Fruit fly (Drosophila melanogaster): ENCODE results near the gene CG43336.

Gene CG43336

DNA sequence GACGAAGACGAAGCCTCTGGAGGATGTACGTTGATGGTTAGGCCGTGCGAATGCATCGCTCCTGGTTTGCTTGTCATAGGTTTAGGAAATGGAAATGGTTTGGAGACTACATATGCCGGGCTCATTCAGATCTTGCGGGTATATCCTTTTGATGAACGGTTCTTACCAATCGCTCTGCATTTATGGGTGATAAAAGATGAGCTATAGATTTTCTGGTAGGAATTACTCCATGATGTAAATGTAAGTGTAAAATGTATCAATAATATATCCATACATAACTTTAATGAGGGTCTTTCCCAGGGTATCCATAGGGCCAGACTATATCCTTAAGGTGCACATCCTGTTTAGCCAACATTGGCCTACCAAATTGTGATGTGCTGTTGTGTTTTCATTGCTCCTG is 25.3 kb upstream of the CG43336 start (continued):
- TF ChIP-seq Trl (optimal IDR thresholded peaks at IDR 0.05), result no peak
- no peak for TF ChIP-seq Trl (GFP tag; optimal IDR thresholded peaks at IDR 0.05)
- no peak for TF ChIP-seq Ptx1 (GFP tag; IDR thresholded peaks at IDR 0.05)
- no peak for TF ChIP-seq ro (GFP tag; IDR thresholded peaks at IDR 0.05)
- TF ChIP-seq pfk (GFP tag; optimal IDR thresholded peaks at IDR 0.05), result no peak
- TF ChIP-seq nerfin-2 (GFP tag; IDR thresholded peaks at IDR 0.05; ENCODE audit: partially characterized antibody), result no peak
- TF ChIP-seq Hr39 (optimal IDR thresholded peaks at IDR 0.05), result no peak
- TF ChIP-seq CG12391 (tag; optimal IDR thresholded peaks at IDR 0.05), result peak; percentile 16
- TF ChIP-seq CG15514 (GFP tag; optimal IDR thresholded peaks at IDR 0.05), result no peak
- no peak for TF ChIP-seq Bteb2 (GFP tag; optimal IDR thresholded peaks at IDR 0.05)
- peak in 1 of 3 experiments; percentile 37 for TF ChIP-seq lola (GFP tag; optimal IDR thresholded peaks at IDR 0.05)
- no peak for TF ChIP-seq sd (tag; optimal IDR thresholded peaks at IDR 0.05)
- no peak for TF ChIP-seq Oaz (GFP tag; IDR thresholded peaks at IDR 0.05)
- peak; percentile 59 for TF ChIP-seq CG2712 (tag; optimal IDR thresholded peaks at IDR 0.05)
- TF ChIP-seq CG17912 (GFP tag; optimal IDR thresholded peaks at IDR 0.05), result no peak
- no peak for TF ChIP-seq CG4820 (GFP tag; optimal IDR thresholded peaks at IDR 0.05)
- no peak for TF ChIP-seq Ets97D (GFP tag; optimal IDR thresholded peaks at IDR 0.05)
- TF ChIP-seq CG8478 (optimal IDR thresholded peaks at IDR 0.05), result no peak
- no peak for TF ChIP-seq CG34376 (GFP tag; optimal IDR thresholded peaks at IDR 0.05)
- no peak for TF ChIP-seq CG10209 (GFP tag; optimal IDR thresholded peaks at IDR 0.05)
- TF ChIP-seq CG11695 (GFP tag; IDR thresholded peaks at IDR 0.05), result no peak
- no peak for TF ChIP-seq CG15073 (GFP tag; optimal IDR thresholded peaks at IDR 0.05)
- no peak for TF ChIP-seq zen (tag; optimal IDR thresholded peaks at IDR 0.05)
- TF ChIP-seq CG7928 (GFP tag; optimal IDR thresholded peaks at IDR 0.05), result no peak
- no peak for TF ChIP-seq pzg (GFP tag; optimal IDR thresholded peaks at IDR 0.05)
- no peak for TF ChIP-seq kay (GFP tag; optimal IDR thresholded peaks at IDR 0.05)
- TF ChIP-seq fd3F (GFP tag; optimal IDR thresholded peaks at IDR 0.05), result no peak
- peak; percentile 63 for TF ChIP-seq Med (GFP tag)
- no peak for TF ChIP-seq ato (GFP tag; IDR thresholded peaks at IDR 0.05; ENCODE audit: partially characterized antibody)
- TF ChIP-seq zf30C (GFP tag; optimal IDR thresholded peaks at IDR 0.05), result no peak
- peak; percentile 46 for TF ChIP-seq Blimp-1 (GFP tag; optimal IDR thresholded peaks at IDR 0.05)
- no peak for TF ChIP-seq CG9797 (GFP tag; optimal IDR thresholded peaks at IDR 0.05)
- no peak for TF ChIP-seq MTF-1 (GFP tag; optimal IDR thresholded peaks at IDR 0.05; ENCODE audit: borderline replicate concordance)
- no peak for TF ChIP-seq CG12155 (GFP tag; optimal IDR thresholded peaks at IDR 0.05)
- no peak for TF ChIP-seq CG4617 (GFP tag; optimal IDR thresholded peaks at IDR 0.05; ENCODE audit: borderline replicate concordance)
- TF ChIP-seq CG14441 (GFP tag; IDR thresholded peaks at IDR 0.05), result no peak
- TF ChIP-seq CG8089 (GFP tag; optimal IDR thresholded peaks at IDR 0.05), result no peak
- TF ChIP-seq Adf1 (GFP tag; IDR thresholded peaks at IDR 0.05), result no peak
- no peak for TF ChIP-seq Gug (GFP tag; IDR thresholded peaks at IDR 0.05)
- TF ChIP-seq psq (GFP tag; optimal IDR thresholded peaks at IDR 0.05), result no peak
- no peak for TF ChIP-seq dysf (GFP tag; IDR thresholded peaks at IDR 0.05)
- TF ChIP-seq CG15269 (tag; optimal IDR thresholded peaks at IDR 0.05), result no peak
- no peak for TF ChIP-seq CG11093 (GFP tag; IDR thresholded peaks at IDR 0.05)
- TF ChIP-seq CG14014 (GFP tag; IDR thresholded peaks at IDR 0.05), result no peak
- no peak for TF ChIP-seq CG15601 (tag; optimal IDR thresholded peaks at IDR 0.05)
- TF ChIP-seq br (optimal IDR thresholded peaks at IDR 0.05), result no peak
- TF ChIP-seq bowl (GFP tag; IDR thresholded peaks at IDR 0.05), result no peak
- no peak for TF ChIP-seq al (GFP tag; IDR thresholded peaks at IDR 0.05)
- no peak for TF ChIP-seq tup (GFP tag; optimal IDR thresholded peaks at IDR 0.05)
- TF ChIP-seq CG8290 (GFP tag; optimal IDR thresholded peaks at IDR 0.05), result no peak
- TF ChIP-seq CG8290 (tag; optimal IDR thresholded peaks at IDR 0.05), result peak in 1 of 2 experiments; percentile 11
- peak; percentile 2 for TF ChIP-seq CG7839 (tag; optimal IDR thresholded peaks at IDR 0.05)
- TF ChIP-seq NK7.1 (GFP tag; optimal IDR thresholded peaks at IDR 0.05), result no peak
